Worm (Caenorhabditis elegans) whole organism, young adult: ENCODE measurements around the gene F32H5.4.

ENCODE experiments used
- B0261.1 ChIP-seq: sonication (generic microtip); optimal IDR thresholded peaks from 2 replicates; lab custom pipeline; 2016; ENCODE audit warnings: mild to moderate bottlenecking, missing genetic modification characterization, moderate library complexity, missing compliant biosample characterization
- F39B2.1 ChIP-seq: fragments of 200-800 bp; sonication (Bioruptor generic); IDR thresholded peaks from 2 replicates; pipeline ENCODE4 v1.3.6; 2022; ENCODE audit warnings: missing genetic modification reagents, missing genetic modification characterization, missing compliant biosample characterization
- Y53G8AR.9 ChIP-seq: fragments of 200-800 bp; sonication (Bioruptor generic); conservative IDR thresholded peaks from 2 replicates; pipeline ENCODE4 v1.3.6; 2022; ENCODE audit warnings: missing genetic modification reagents, missing genetic modification characterization, missing compliant biosample characterization
- Y56A3A.18 ChIP-seq: fragments of 200-800 bp; sonication (Bioruptor generic); IDR thresholded peaks from 2 replicates; pipeline ENCODE4 v1.3.6; 2022; ENCODE audit warnings: missing genetic modification reagents, missing genetic modification characterization, missing compliant biosample characterization
- Y67H2A.10 ChIP-seq: fragments of 200-800 bp; sonication (Bioruptor generic); conservative IDR thresholded peaks from 2 replicates; pipeline ENCODE4 v1.3.6; 2022; ENCODE audit warnings: missing genetic modification reagents, missing genetic modification characterization, missing compliant biosample characterization
- Y95B8A.8 ChIP-seq: fragments of 200-800 bp; sonication (Bioruptor generic); IDR thresholded peaks from 2 replicates; pipeline ENCODE4 v1.3.6; 2022; ENCODE audit warnings: missing genetic modification reagents, missing genetic modification characterization, missing compliant biosample characterization
- aptf-3 ChIP-seq: fragments of 200-800 bp; sonication (Bioruptor generic); IDR thresholded peaks from 2 replicates; pipeline ENCODE4 v1.3.6; 2022; ENCODE audit warnings: missing genetic modification characterization, missing compliant biosample characterization
- atf-7 ChIP-seq: sonication (generic microtip); optimal IDR thresholded peaks from 2 replicates; lab custom pipeline; 2017; ENCODE audit warnings: mild to moderate bottlenecking, missing genetic modification characterization, missing compliant biosample characterization
- bed-2 ChIP-seq: fragments of 200-800 bp; sonication (Bioruptor generic); IDR thresholded peaks from 2 replicates; pipeline ENCODE4 v1.3.6; 2022; ENCODE audit warnings: missing genetic modification reagents, missing genetic modification characterization, missing compliant biosample characterization
- cebp-1 ChIP-seq, 2 experiments: fragments of 200-800 bp in 1 of 2; sonication (Bioruptor generic) in 1 of 2; sonication (generic microtip) in 1 of 2; IDR thresholded peaks in 1 of 2; optimal IDR thresholded peaks in 1 of 2; 2 replicates each; pipeline versions ENCODE4 v1.3.6 to Lab custom; 2017 to 2022; ENCODE audit warnings: missing compliant biosample characterization in 2 of 2, missing genetic modification characterization in 2 of 2, mild to moderate bottlenecking in 1 of 2, missing genetic modification reagents in 1 of 2, moderate library complexity in 1 of 2
- ceh-40 ChIP-seq: fragments of 200-800 bp; sonication (Bioruptor generic); IDR thresholded peaks from 2 replicates; pipeline ENCODE4 v1.3.6; 2022; ENCODE audit warnings: missing genetic modification characterization, missing compliant biosample characterization
- dox-1 ChIP-seq: fragments of 200-800 bp; sonication (Bioruptor generic); IDR thresholded peaks from 2 replicates; pipeline ENCODE4 v1.3.6; 2022; ENCODE audit warnings: missing genetic modification reagents, missing genetic modification characterization, missing compliant biosample characterization
- dpl-1 ChIP-seq: fragments of 150-350 bp; optimal IDR thresholded peaks from 2 replicates; lab custom pipeline; 2014; ENCODE audit warnings: missing biosample characterization, missing genetic modification reagents, missing genetic modification characterization
- efl-1 ChIP-seq: fragments of 150-350 bp; optimal IDR thresholded peaks from 2 replicates; lab custom pipeline; 2014; ENCODE audit warnings: missing biosample characterization, missing genetic modification reagents, missing genetic modification characterization
- egl-44 ChIP-seq: fragments of 200-800 bp; sonication (Bioruptor generic); IDR thresholded peaks from 2 replicates; pipeline ENCODE4 v1.3.6; 2022; ENCODE audit warnings: missing genetic modification reagents, missing genetic modification characterization, missing compliant biosample characterization
- egrh-3 ChIP-seq: fragments of 200-800 bp; sonication (Bioruptor generic); IDR thresholded peaks from 2 replicates; pipeline ENCODE4 v1.3.6; 2022; ENCODE audit warnings: missing genetic modification reagents, missing genetic modification characterization, missing compliant biosample characterization
- let-607 ChIP-seq, 2 experiments: fragments of 200-800 bp in 1 of 2; sonication (Bioruptor generic) in 1 of 2; sonication (generic microtip) in 1 of 2; optimal IDR thresholded peaks; 2 replicates each; lab custom pipeline; 2016 to 2018; ENCODE audit warnings: mild to moderate bottlenecking in 2 of 2, missing compliant biosample characterization in 2 of 2, missing genetic modification characterization in 2 of 2, moderate library complexity in 2 of 2, missing genotype in 1 of 2
- lin-35 ChIP-seq, 3 experiments: fragments of 150-350 bp in 2 of 3; sonication (generic microtip) in 1 of 3; optimal IDR thresholded peaks; 2 replicates each; lab custom pipeline; 2014 to 2018; ENCODE audit warnings: missing biosample characterization in 3 of 3, missing genetic modification characterization in 3 of 3, missing genetic modification reagents in 3 of 3
- lir-1 ChIP-seq: fragments of 200-800 bp; sonication (Bioruptor generic); conservative IDR thresholded peaks from 2 replicates; pipeline ENCODE4 v1.3.6; 2022; ENCODE audit warnings: missing genetic modification reagents, missing genetic modification characterization, missing compliant biosample characterization
- madf-10 ChIP-seq: sonication (generic microtip); optimal IDR thresholded peaks from 2 replicates; lab custom pipeline; 2016; ENCODE audit warnings: mild to moderate bottlenecking, missing genetic modification characterization, missing compliant biosample characterization
- madf-3 ChIP-seq: fragments of 200-800 bp; sonication (Bioruptor generic); IDR thresholded peaks from 2 replicates; pipeline ENCODE4 v1.3.6; 2022; ENCODE audit warnings: missing genetic modification reagents, missing genetic modification characterization, missing compliant biosample characterization
- madf-6 ChIP-seq: fragments of 200-800 bp; sonication (Bioruptor generic); IDR thresholded peaks from 2 replicates; pipeline ENCODE4 v1.3.6; 2022; ENCODE audit warnings: missing genetic modification reagents, missing genetic modification characterization, missing compliant biosample characterization
- nhr-120 ChIP-seq: fragments of 200-800 bp; sonication (Bioruptor generic); IDR thresholded peaks from 2 replicates; pipeline ENCODE4 v1.3.6; 2022; ENCODE audit warnings: missing genetic modification characterization, missing compliant biosample characterization
- nhr-179 ChIP-seq: sonication (generic microtip); optimal IDR thresholded peaks from 2 replicates; lab custom pipeline; 2016; ENCODE audit warnings: mild to moderate bottlenecking, missing genetic modification characterization, missing compliant biosample characterization
- nhr-80 ChIP-seq: sonication (generic microtip); optimal IDR thresholded peaks from 2 replicates; lab custom pipeline; 2016; ENCODE audit warnings: missing genetic modification characterization, missing compliant biosample characterization
- rpc-1 ChIP-seq, 2 experiments: fragments of 150-350 bp in 1 of 2; sonication (generic microtip) in 1 of 2; optimal IDR thresholded peaks; 2 replicates each; lab custom pipeline; 2014 to 2018; ENCODE audit warnings: missing biosample characterization in 1 of 2, missing genetic modification characterization in 1 of 2, missing genetic modification reagents in 1 of 2, missing genotype in 1 of 2
- snpc-3.4 ChIP-seq: sonication (generic microtip); optimal IDR thresholded peaks from 2 replicates; lab custom pipeline; 2017; ENCODE audit warnings: missing genetic modification characterization, mild to moderate bottlenecking, missing compliant biosample characterization, antibody characterized with exemption, moderate library complexity, missing genotype, missing genetic modification reagents
- snpc-4 ChIP-seq, 5 experiments: fragments of 150-350 bp in 1 of 5; sonication (generic microtip) in 4 of 5; optimal IDR thresholded peaks; 2 replicates each; lab custom pipeline; 2014 to 2018; ENCODE audit warnings: missing genetic modification characterization in 5 of 5, missing biosample characterization in 3 of 5, antibody characterized with exemption in 2 of 5, mild to moderate bottlenecking in 2 of 5, missing compliant biosample characterization in 2 of 5, missing genotype in 2 of 5, moderate library complexity in 2 of 5, missing genetic modification reagents in 1 of 5
- tbp1 ChIP-seq: fragments of 200-800 bp; sonication (Bioruptor generic); optimal IDR thresholded peaks from 2 replicates; lab custom pipeline; 2018; ENCODE audit warnings: mild to moderate bottlenecking, missing genetic modification characterization, missing compliant biosample characterization
- tbx-9 ChIP-seq: sonication (generic microtip); optimal IDR thresholded peaks from 2 replicates; lab custom pipeline; 2016; ENCODE audit warnings: borderline replicate concordance, missing genetic modification characterization, inconsistent platforms, missing compliant biosample characterization
- tlf-1 ChIP-seq: fragments of 200-800 bp; sonication (Bioruptor generic); optimal IDR thresholded peaks from 2 replicates; lab custom pipeline; 2018; ENCODE audit warnings: mild to moderate bottlenecking, missing genetic modification characterization, missing compliant biosample characterization
- unc-62 ChIP-seq: fragments of 150-350 bp; optimal IDR thresholded peaks from 2 replicates; lab custom pipeline; 2014; ENCODE audit warnings: missing biosample characterization, missing genetic modification reagents, missing genetic modification characterization
- zfh-2 ChIP-seq: fragments of 200-800 bp; sonication (Bioruptor generic); conservative IDR thresholded peaks from 2 replicates; pipeline ENCODE4 v1.3.6; 2022; ENCODE audit warnings: missing genetic modification reagents, missing genetic modification characterization, missing compliant biosample characterization
- ztf-26 ChIP-seq: sonication (generic microtip); optimal IDR thresholded peaks from 2 replicates; lab custom pipeline; 2017; ENCODE audit warnings: missing genetic modification characterization, missing compliant biosample characterization
- ztf-28 ChIP-seq: fragments of 200-800 bp; sonication (Bioruptor generic); IDR thresholded peaks from 2 replicates; pipeline ENCODE4 v1.3.6; 2022; ENCODE audit warnings: missing genetic modification reagents, missing genetic modification characterization, missing compliant biosample characterization

F32H5.4 gene

DNA sequence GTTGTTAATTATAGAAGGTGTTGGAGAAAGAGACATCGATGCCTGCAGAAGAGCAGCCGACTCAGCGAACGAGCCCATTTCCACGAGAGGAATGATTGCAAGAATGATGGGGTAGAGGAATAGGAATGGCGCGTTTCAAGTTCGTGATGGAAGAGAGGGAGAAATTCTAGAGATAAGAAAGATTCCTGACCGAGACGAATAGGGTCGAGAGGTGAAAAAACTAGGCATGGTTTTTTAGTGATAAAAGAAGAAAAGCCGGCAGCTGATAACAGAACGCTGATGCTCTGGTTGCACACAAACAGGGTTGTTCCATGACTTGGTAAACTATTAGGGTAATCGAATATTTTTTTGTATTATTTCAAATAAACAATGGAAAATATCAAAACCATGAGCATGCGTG, 12.5 kb downstream of the F32H5.4 start (continued):
- TF ChIP-seq madf-3 (GFP tag; lab: Robert Waterston, UW) = no peak
- TF ChIP-seq dpl-1 (GFP tag; lab: Kevin White, UChicago) = no peak
- no peak for TF ChIP-seq Y95B8A.8
- no peak for TF ChIP-seq tbp1 (GFP tag; lab: Kevin White, UChicago)
- no peak for TF ChIP-seq F39B2.1 (GFP tag; lab: Robert Waterston, UW)
- no peak for TF ChIP-seq tlf-1 (GFP tag; lab: Kevin White, UChicago)
- TF ChIP-seq ztf-26 = no peak
- TF ChIP-seq bed-2 (GFP tag; lab: Robert Waterston, UW) = no peak
- no peak for TF ChIP-seq nhr-120 (GFP tag; lab: Robert Waterston, UW)
- no peak for TF ChIP-seq unc-62 (GFP tag; lab: Kevin White, UChicago)
- no peak for TF ChIP-seq lir-1 (GFP tag; lab: Robert Waterston, UW)

DNA sequence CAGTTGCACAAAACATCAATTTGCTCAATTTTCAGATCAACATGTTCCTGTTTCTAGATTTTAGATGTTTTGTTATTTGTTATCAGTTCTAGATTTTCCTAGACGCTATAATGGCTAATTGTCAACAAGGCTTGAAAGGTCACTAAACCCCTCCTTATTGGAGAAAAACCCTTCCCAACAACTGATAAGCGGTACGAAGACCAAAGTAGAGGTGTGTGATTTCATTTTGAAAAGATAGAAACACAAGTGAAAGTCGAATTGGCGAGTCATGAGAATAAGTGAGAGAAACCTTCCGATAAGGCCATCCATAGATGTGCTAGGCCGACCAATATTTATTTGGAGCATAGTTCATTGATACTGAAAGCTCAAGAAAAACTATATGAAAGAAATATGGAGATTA, 13.3 kb downstream of the F32H5.4 start:
- TF ChIP-seq egl-44 = 0 out of 2 replicates have a peak, but pooled peaks have one; percentile 25
- TF ChIP-seq madf-10 = peak; percentile 6
- peak; percentile 86 for TF ChIP-seq nhr-80 (tag; lab: Kevin White, UChicago)
- no peak for TF ChIP-seq snpc-3.4
- no peak for TF ChIP-seq ceh-40 (GFP tag; lab: Robert Waterston, UW)
- TF ChIP-seq ztf-28 = no peak
- TF ChIP-seq lin-35 (GFP tag; optimal IDR thresholded peaks at IDR 0.05; lab: Kevin White, UChicago) = no peak
- TF ChIP-seq atf-7 (tag; lab: Kevin White, UChicago) = peak; percentile 41
- no peak for TF ChIP-seq cebp-1 (GFP tag; IDR thresholded peaks at IDR 0.05; lab: Robert Waterston, UW)
- peak; percentile 21 for TF ChIP-seq cebp-1 (tag; optimal IDR thresholded peaks at IDR 0.05; lab: Kevin White, UChicago)
- no peak for TF ChIP-seq tbx-9 (tag; lab: Kevin White, UChicago)
- TF ChIP-seq efl-1 (GFP tag; lab: Kevin White, UChicago) = no peak

DNA sequence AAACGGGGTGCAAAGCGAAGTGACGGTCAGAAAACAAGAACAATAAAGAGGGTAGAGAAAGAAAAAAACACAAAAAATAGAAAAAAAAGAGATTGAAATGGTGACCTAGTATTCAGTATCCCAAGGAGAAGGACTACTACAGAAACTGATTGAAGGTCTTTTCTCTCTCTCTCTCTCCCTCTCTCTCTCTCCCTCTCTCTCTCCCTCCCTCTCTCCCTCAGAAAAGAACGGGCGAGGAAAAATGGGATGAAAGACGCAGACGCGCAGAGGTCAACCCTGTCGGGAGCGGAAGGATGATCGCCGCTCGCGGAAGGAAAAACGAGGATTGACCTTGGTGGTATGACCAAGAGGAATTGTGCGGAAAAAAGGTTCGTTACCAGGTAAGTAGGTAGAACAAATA, 14.2 kb downstream of the F32H5.4 start:
- no peak for TF ChIP-seq ceh-40 (GFP tag; lab: Robert Waterston, UW)
- TF ChIP-seq rpc-1 (optimal IDR thresholded peaks at IDR 0.05; lab: Kevin White, UChicago) = no peak
- no peak for TF ChIP-seq rpc-1 (tag; optimal IDR thresholded peaks at IDR 0.05; lab: Kevin White, UChicago)
- no peak for TF ChIP-seq aptf-3 (GFP tag; lab: Robert Waterston, UW)
- no peak for TF ChIP-seq snpc-4 (GFP tag; optimal IDR thresholded peaks at IDR 0.05; lab: Kevin White, UChicago)
- no peak for TF ChIP-seq snpc-4 (tag; optimal IDR thresholded peaks at IDR 0.05; lab: Kevin White, UChicago)
- TF ChIP-seq egrh-3 = peak; percentile 63
- TF ChIP-seq nhr-80 (tag; lab: Kevin White, UChicago) = peak; percentile 17
- TF ChIP-seq zfh-2 (GFP tag; lab: Robert Waterston, UW) = peak; percentile 89
- TF ChIP-seq dox-1 (GFP tag; lab: Robert Waterston, UW) = peak; percentile 50; the same call in 1 of the 2 replicates

DNA sequence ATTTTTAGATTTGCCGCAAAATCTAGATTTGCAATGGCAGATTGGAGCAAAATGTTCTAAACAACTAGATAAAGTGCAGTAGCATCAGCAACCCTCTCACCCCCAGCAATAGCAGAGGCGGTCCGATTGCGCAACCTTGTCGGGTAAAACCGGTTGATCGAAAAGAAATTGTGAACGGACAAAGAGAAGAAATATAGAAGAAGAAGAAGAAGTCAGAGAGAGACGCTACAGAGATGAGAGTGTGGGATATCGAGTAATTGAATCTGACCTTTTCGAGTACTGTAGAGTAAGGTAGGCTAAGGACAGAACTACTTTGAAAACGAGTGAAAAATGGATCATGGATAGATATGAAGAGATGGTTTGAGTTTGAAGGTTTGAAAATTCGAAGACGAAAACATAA, 15.5 kb downstream of the F32H5.4 start:
- TF ChIP-seq cebp-1 (GFP tag; IDR thresholded peaks at IDR 0.05; lab: Robert Waterston, UW) (no peak), cebp-1 (tag; optimal IDR thresholded peaks at IDR 0.05; lab: Kevin White, UChicago) (peak; percentile 19), Y53G8AR.9 (GFP tag; lab: Robert Waterston, UW) (no peak)
- TF ChIP-seq, all 124 proteins: peak for 1

DNA sequence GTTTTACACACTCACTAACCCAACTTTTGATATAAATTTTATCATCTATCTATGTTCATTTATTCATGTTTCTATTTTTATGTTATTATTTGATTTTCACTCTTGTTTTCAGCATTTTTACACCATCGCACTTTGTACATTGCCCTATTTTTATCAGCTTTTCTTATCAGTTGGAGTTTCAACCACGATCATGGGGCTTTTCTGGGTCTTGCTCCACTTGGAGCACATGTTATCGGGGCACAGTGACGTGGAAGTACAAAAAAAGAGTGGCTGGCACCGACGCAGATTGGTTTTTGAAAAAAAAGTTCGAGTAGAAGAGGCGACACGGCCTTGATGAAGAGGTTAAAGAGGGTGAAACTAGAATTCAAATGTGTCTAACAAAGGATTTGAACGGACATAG, 16.8 kb downstream of the F32H5.4 start:
- TF ChIP-seq madf-10 (no peak), snpc-4 (GFP tag; optimal IDR thresholded peaks at IDR 0.05; lab: Kevin White, UChicago) (no peak), snpc-4 (tag; optimal IDR thresholded peaks at IDR 0.05; lab: Kevin White, UChicago) (peak in 1 of 4 experiments; percentile 9), cebp-1 (GFP tag; IDR thresholded peaks at IDR 0.05; lab: Robert Waterston, UW) (no peak), cebp-1 (tag; optimal IDR thresholded peaks at IDR 0.05; lab: Kevin White, UChicago) (peak; percentile 48), Y95B8A.8 (0 out of 2 replicates have a peak, but pooled peaks have one; percentile 62), nhr-80 (tag; lab: Kevin White, UChicago) (peak; percentile 91), dox-1 (GFP tag; lab: Robert Waterston, UW) (0 out of 2 replicates have a peak, but pooled peaks have one; percentile 24), madf-6 (no peak), Y56A3A.18 (no peak), let-607 (tag; optimal IDR thresholded peaks at IDR 0.05; lab: Kevin White, UChicago) (peak; percentile 79 to 91), atf-7 (tag; lab: Kevin White, UChicago) (peak; percentile 67), Y67H2A.10 (GFP tag; lab: Robert Waterston, UW) (no peak), B0261.1 (tag; lab: Kevin White, UChicago) (no peak), zfh-2 (GFP tag; lab: Robert Waterston, UW) (no peak), nhr-179 (tag; lab: Kevin White, UChicago) (no peak)
